Worm (Caenorhabditis elegans) whole organism, L4/young adult: ENCODE data around the gene B0001.2.

ENCODE experiments used
- dao-5 ChIP-seq: sonication (generic microtip); optimal IDR thresholded peaks from 2 replicates; lab custom pipeline; 2016; ENCODE audit warnings: missing genotype, missing genetic modification characterization, moderate library complexity, missing compliant biosample characterization
- him-1 ChIP-seq: sonication (generic microtip); optimal IDR thresholded peaks from 2 replicates; lab custom pipeline; 2016; ENCODE audit warnings: missing genotype, missing genetic modification reagents, missing genetic modification characterization, missing compliant biosample characterization

DNA sequence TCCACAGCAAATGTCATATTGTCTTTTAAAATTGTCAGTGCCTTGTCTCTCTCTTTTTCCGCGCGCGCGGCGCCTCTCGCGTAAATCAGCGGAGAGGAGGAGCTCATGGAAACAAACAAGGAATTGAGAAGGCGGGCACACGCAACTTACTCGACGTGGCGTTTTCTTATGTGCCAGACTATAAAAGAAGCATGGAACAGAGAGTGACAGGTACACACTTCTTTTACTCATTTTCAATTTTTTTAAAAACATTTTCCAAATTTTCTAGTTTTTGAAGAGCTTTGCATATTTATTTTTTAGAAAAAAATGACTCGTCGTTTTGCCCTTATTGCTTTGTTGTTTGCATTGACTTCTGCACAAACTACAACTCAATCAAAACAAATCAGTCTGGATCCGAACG is 17.2 kb upstream of the B0001.2 start, which contains the start of gene F20B10.3:
- TF ChIP-seq him-1 (tag; lab: Kevin White, UChicago) (no peak), dao-5 (tag; lab: Kevin White, UChicago) (no peak)
